Worm (Caenorhabditis elegans): Measurements from ENCODE around the gene cdk-5.

- no peak for TF ChIP-seq dao-5 (tag; optimal IDR thresholded peaks at IDR 0.05)
- no peak for TF ChIP-seq him-1 (tag; optimal IDR thresholded peaks at IDR 0.05)
Observed at ce11 chrIII:13505718-13506117, 39.6 kb upstream of the cdk-5 start, which contains the start of gene T28A8.3.
